Fruit fly (Drosophila melanogaster) whole organism, embryonic: Measurements from ENCODE around the gene tst.

Experiments
- CG1024 ChIP-seq: fragments of 200-800 bp; sonication (Bioruptor generic); IDR thresholded peaks from 2 replicates; pipeline ENCODE4 v1.3.6; 2022; ENCODE audit warnings: missing biosample characterization, missing genetic modification characterization
- CG10979 ChIP-seq: fragments of 200-800 bp; sonication (Bioruptor generic); optimal IDR thresholded peaks from 2 replicates; lab custom pipeline; 2018; ENCODE audit warnings: missing biosample characterization, mild to moderate bottlenecking, missing genetic modification characterization, moderate library complexity
- CG11456 ChIP-seq: fragments of 200-800 bp; sonication (Bioruptor generic); IDR thresholded peaks from 3 replicates; pipeline ENCODE4 v1.3.6; 2022; ENCODE audit warnings: missing biosample characterization, missing genetic modification characterization
- CG11504 ChIP-seq: fragments of 200-800 bp; sonication (Bioruptor generic); optimal IDR thresholded peaks from 3 replicates; lab custom pipeline; 2019; ENCODE audit warnings: missing biosample characterization, mild to moderate bottlenecking, missing genetic modification characterization, moderate library complexity
- CG11723 ChIP-seq: fragments of 200-800 bp; sonication (Bioruptor generic); optimal IDR thresholded peaks from 2 replicates; lab custom pipeline; 2017; ENCODE audit warnings: missing biosample characterization, mild to moderate bottlenecking, missing genetic modification characterization
- CG12104 ChIP-seq: fragments of 200-800 bp; sonication (Bioruptor generic); optimal IDR thresholded peaks from 3 replicates; lab custom pipeline; 2016; ENCODE audit warnings: missing biosample characterization, missing genetic modification characterization
- CG12155 ChIP-seq: fragments of 200-800 bp; sonication (Bioruptor generic); optimal IDR thresholded peaks from 3 replicates; lab custom pipeline; 2016; ENCODE audit warnings: missing biosample characterization, missing genetic modification characterization
- CG12769 ChIP-seq: fragments of 200-800 bp; sonication (Bioruptor generic); optimal IDR thresholded peaks from 2 replicates; lab custom pipeline; 2019; ENCODE audit warnings: missing biosample characterization, mild to moderate bottlenecking, missing genetic modification characterization, moderate library complexity
- CG13775 ChIP-seq: fragments of 200-800 bp; sonication (Bioruptor generic); optimal IDR thresholded peaks from 3 replicates; lab custom pipeline; 2017; ENCODE audit warnings: missing biosample characterization, mild to moderate bottlenecking, missing genetic modification characterization
- CG14710 ChIP-seq: fragments of 200-800 bp; sonication (Bioruptor generic); optimal IDR thresholded peaks from 3 replicates; lab custom pipeline; 2019; ENCODE audit warnings: missing biosample characterization, mild to moderate bottlenecking, missing genetic modification characterization, moderate library complexity
- CG15011 ChIP-seq: fragments of 200-800 bp; sonication (Bioruptor generic); optimal IDR thresholded peaks from 3 replicates; lab custom pipeline; 2018; ENCODE audit warnings: missing biosample characterization, mild to moderate bottlenecking, missing genetic modification characterization
- CG16813 ChIP-seq: fragments of 200-800 bp; sonication (Bioruptor generic); IDR thresholded peaks from 3 replicates; pipeline ENCODE4 v1.3.6; 2022; ENCODE audit warnings: missing biosample characterization, missing genetic modification characterization; ENCODE audit not compliant: partially characterized antibody
- CG17612 ChIP-seq: fragments of 200-800 bp; sonication (Bioruptor generic); IDR thresholded peaks from 2 replicates; pipeline ENCODE4 v1.3.6; 2022; ENCODE audit warnings: missing biosample characterization, missing genetic modification characterization
- CG18262 ChIP-seq: fragments of 200-800 bp; optimal IDR thresholded peaks from 3 replicates; lab custom pipeline; 2019; ENCODE audit warnings: missing biosample characterization, mild to moderate bottlenecking, missing genetic modification characterization, moderate library complexity
- CG18619 ChIP-seq: fragments of 200-800 bp; sonication (Bioruptor generic); optimal IDR thresholded peaks from 3 replicates; lab custom pipeline; 2017; ENCODE audit warnings: missing biosample characterization, mild to moderate bottlenecking, missing genetic modification characterization
- CG2875 ChIP-seq: fragments of 200-800 bp; sonication (Bioruptor generic); optimal IDR thresholded peaks from 2 replicates; lab custom pipeline; 2017; ENCODE audit warnings: missing biosample characterization, mild to moderate bottlenecking, missing genetic modification characterization, missing genetic modification reagents
- CG33213 ChIP-seq: fragments of 200-800 bp; sonication (Bioruptor generic); optimal IDR thresholded peaks from 3 replicates; lab custom pipeline; 2016; ENCODE audit warnings: missing biosample characterization, missing genetic modification characterization
- CG34422 ChIP-seq: fragments of 200-800 bp; sonication (Bioruptor generic); IDR thresholded peaks from 3 replicates; pipeline ENCODE4 v1.3.6; 2022; ENCODE audit warnings: missing biosample characterization, missing genetic modification characterization
- CG4820 ChIP-seq: fragments of 200-800 bp; sonication (Bioruptor generic); optimal IDR thresholded peaks from 3 replicates; lab custom pipeline; 2016; ENCODE audit warnings: missing biosample characterization, missing genetic modification characterization
- CG7271 ChIP-seq: fragments of 200-800 bp; sonication (Bioruptor generic); optimal IDR thresholded peaks from 2 replicates; lab custom pipeline; 2018; ENCODE audit warnings: missing biosample characterization, mild to moderate bottlenecking, missing genetic modification characterization, moderate library complexity
- CG7556 ChIP-seq: fragments of 200-800 bp; sonication (Bioruptor generic); optimal IDR thresholded peaks from 2 replicates; lab custom pipeline; 2017; ENCODE audit warnings: missing biosample characterization, mild to moderate bottlenecking, missing genetic modification characterization
- CG7745 ChIP-seq: fragments of 200-800 bp; sonication (Bioruptor generic); optimal IDR thresholded peaks from 2 replicates; lab custom pipeline; 2018; ENCODE audit warnings: missing biosample characterization, mild to moderate bottlenecking, missing genetic modification characterization, moderate library complexity
- CG8089 ChIP-seq: fragments of 200-800 bp; sonication (Bioruptor generic); optimal IDR thresholded peaks from 3 replicates; lab custom pipeline; 2016; ENCODE audit warnings: missing biosample characterization, missing genetic modification characterization
- CHES-1-like ChIP-seq: fragments of 200-800 bp; sonication (Bioruptor generic); optimal IDR thresholded peaks from 2 replicates; lab custom pipeline; 2016; ENCODE audit warnings: missing biosample characterization, missing genetic modification characterization
- Doc3 ChIP-seq: fragments of 200-800 bp; sonication (Bioruptor generic); IDR thresholded peaks from 3 replicates; pipeline ENCODE4 v1.3.6; 2022; ENCODE audit warnings: missing biosample characterization, missing genetic modification characterization; ENCODE audit not compliant: partially characterized antibody
- E2f2 ChIP-seq: fragments of 200-800 bp; sonication (Bioruptor generic); IDR thresholded peaks from 2 replicates; pipeline ENCODE4 v1.3.6; 2022; ENCODE audit warnings: missing biosample characterization, missing genetic modification characterization
- ERR ChIP-seq: fragments of 200-800 bp; sonication (Bioruptor generic); optimal IDR thresholded peaks from 2 replicates; lab custom pipeline; 2016; ENCODE audit warnings: missing biosample characterization, missing genetic modification characterization
- Fer3 ChIP-seq: fragments of 200-800 bp; sonication (Bioruptor generic); optimal IDR thresholded peaks from 2 replicates; lab custom pipeline; 2018; ENCODE audit warnings: missing biosample characterization, mild to moderate bottlenecking, missing genetic modification characterization, moderate library complexity
- Hand ChIP-seq: fragments of 200-800 bp; sonication (Bioruptor generic); optimal IDR thresholded peaks from 2 replicates; lab custom pipeline; 2017; ENCODE audit warnings: mild to moderate bottlenecking, missing biosample characterization, missing genetic modification reagents, missing genetic modification characterization
- HmgZ ChIP-seq: fragments of 200-800 bp; sonication (Bioruptor generic); optimal IDR thresholded peaks from 2 replicates; lab custom pipeline; 2018; ENCODE audit warnings: missing biosample characterization, mild to moderate bottlenecking, missing genetic modification characterization
- MBD-R2 ChIP-seq: fragments of 200-800 bp; sonication (Bioruptor generic); IDR thresholded peaks from 2 replicates; pipeline ENCODE4 v1.3.6; 2022; ENCODE audit warnings: missing biosample characterization, missing genetic modification characterization
- Max ChIP-seq: fragments of 200-800 bp; sonication (Bioruptor generic); optimal IDR thresholded peaks from 2 replicates; lab custom pipeline; 2016; ENCODE audit warnings: missing biosample characterization, mild to moderate bottlenecking, missing genetic modification characterization
- Mes4 ChIP-seq: fragments of 200-800 bp; sonication (Bioruptor generic); optimal IDR thresholded peaks from 2 replicates; lab custom pipeline; 2016; ENCODE audit warnings: missing biosample characterization, missing genetic modification characterization
- Mrtf ChIP-seq: fragments of 200-800 bp; sonication (Bioruptor generic); IDR thresholded peaks from 3 replicates; pipeline ENCODE4 v1.3.6; 2022; ENCODE audit warnings: missing biosample characterization, missing genetic modification characterization
- NC2α ChIP-seq: fragments of 200-800 bp; sonication (Bioruptor generic); optimal IDR thresholded peaks from 2 replicates; lab custom pipeline; 2016; ENCODE audit warnings: missing biosample characterization, missing genetic modification characterization
- Taf1 ChIP-seq: fragments of 200-800 bp; sonication (Bioruptor generic); IDR thresholded peaks from 2 replicates; pipeline ENCODE4 v1.3.6; 2022; ENCODE audit warnings: missing biosample characterization, missing genetic modification characterization
- br ChIP-seq: fragments of >200 bp; optimal IDR thresholded peaks from 2 replicates; lab custom pipeline; 2017
- dpn ChIP-seq, 2 experiments: fragments of 200-800 bp; sonication (Bioruptor generic); optimal IDR thresholded peaks; 3 replicates each; lab custom pipeline; 2016; ENCODE audit warnings: missing biosample characterization in 2 of 2, missing genetic modification characterization in 2 of 2
- en ChIP-seq: fragments of 200-800 bp; sonication (Bioruptor generic); optimal IDR thresholded peaks from 2 replicates; lab custom pipeline; 2016; ENCODE audit warnings: missing biosample characterization, missing genetic modification characterization
- ham ChIP-seq: fragments of 200-800 bp; sonication (Bioruptor generic); IDR thresholded peaks from 2 replicates; pipeline ENCODE4 v1.3.6; 2022; ENCODE audit warnings: missing biosample characterization, missing genetic modification characterization
- kni ChIP-seq: fragments of 200-800 bp; sonication (Bioruptor generic); optimal IDR thresholded peaks from 3 replicates; lab custom pipeline; 2017; ENCODE audit warnings: mild to moderate bottlenecking, missing biosample characterization, missing genetic modification reagents, missing genetic modification characterization
- lab ChIP-seq: fragments of 200-800 bp; sonication (Bioruptor generic); optimal IDR thresholded peaks from 3 replicates; lab custom pipeline; 2017; ENCODE audit warnings: missing biosample characterization, missing genetic modification characterization, mild to moderate bottlenecking, moderate library complexity, missing genetic modification reagents
- luna ChIP-seq: fragments of 200-800 bp; sonication (Bioruptor generic); optimal IDR thresholded peaks from 2 replicates; lab custom pipeline; 2016; ENCODE audit warnings: missing biosample characterization, missing genetic modification characterization
- nerfin-1 ChIP-seq: fragments of 200-800 bp; sonication (Bioruptor generic); optimal IDR thresholded peaks from 3 replicates; lab custom pipeline; 2019; ENCODE audit warnings: missing biosample characterization, mild to moderate bottlenecking, missing genetic modification characterization, moderate library complexity
- nmo ChIP-seq: fragments of 200-800 bp; sonication (Bioruptor generic); optimal IDR thresholded peaks from 2 replicates; lab custom pipeline; 2018; ENCODE audit warnings: missing biosample characterization, mild to moderate bottlenecking, missing genetic modification characterization, moderate library complexity
- pita ChIP-seq: fragments of 200-800 bp; sonication (Bioruptor generic); optimal IDR thresholded peaks from 2 replicates; lab custom pipeline; 2017; ENCODE audit warnings: missing biosample characterization, mild to moderate bottlenecking, missing genetic modification characterization
- pnt ChIP-seq: fragments of 200-800 bp; sonication (Bioruptor generic); optimal IDR thresholded peaks from 3 replicates; lab custom pipeline; 2016; ENCODE audit warnings: missing biosample characterization, missing genetic modification characterization
- schlank ChIP-seq: fragments of 200-800 bp; sonication (Bioruptor generic); optimal IDR thresholded peaks from 2 replicates; lab custom pipeline; 2018; ENCODE audit warnings: missing biosample characterization, mild to moderate bottlenecking, missing genetic modification characterization
- trem ChIP-seq: fragments of 200-800 bp; optimal IDR thresholded peaks from 3 replicates; lab custom pipeline; 2019; ENCODE audit warnings: missing biosample characterization, mild to moderate bottlenecking, missing genetic modification characterization, moderate library complexity
- usp ChIP-seq: fragments of >200 bp; optimal IDR thresholded peaks from 2 replicates; lab custom pipeline; 2017; ENCODE audit warnings: missing biosample characterization, missing genetic modification characterization
- vvl ChIP-seq: fragments of 200-800 bp; sonication (Bioruptor generic); IDR thresholded peaks from 2 replicates; pipeline ENCODE4 v1.3.6; 2022; ENCODE audit warnings: missing biosample characterization, missing genetic modification characterization

Gene tst

dm6 chr3R:23732990-23733512 lies 39.6 kb downstream of the tst start, which contains the start of the genes Hmgcr and Rpn9 (continued):
- TF ChIP-seq CG7271 (tag; lab: Kevin White, UChicago) (no peak), CG10979 (tag; lab: Kevin White, UChicago) (no peak), Mrtf (GFP tag; lab: Robert Waterston, UW) (no peak), CG34422 (GFP tag; lab: Robert Waterston, UW) (peak; percentile 67; the same call in 1 of the 3 replicates), CG7556 (GFP tag; lab: Kevin White, UChicago) (no peak), E2f2 (GFP tag; lab: Robert Waterston, UW) (peak; percentile 25; the same call in 1 of the 2 replicates), vvl (GFP tag; lab: Robert Waterston, UW) (no peak), Mes4 (GFP tag; lab: Kevin White, UChicago) (peak; percentile 50), CG16813 (GFP tag; lab: Robert Waterston, UW) (no peak), ERR (GFP tag; lab: Kevin White, UChicago) (peak; percentile 11), ham (no peak), CG4820 (GFP tag; lab: Kevin White, UChicago) (no peak), CG17612 (GFP tag; lab: Robert Waterston, UW) (no peak), MBD-R2 (GFP tag; lab: Robert Waterston, UW) (peak; percentile 73), Max (GFP tag; lab: Kevin White, UChicago) (peak; percentile 6), pita (no peak), CG11504 (tag; lab: Kevin White, UChicago) (peak; percentile 51), Taf1 (GFP tag; lab: Robert Waterston, UW) (no peak), Hand (GFP tag; lab: Kevin White, UChicago) (no peak), pnt (GFP tag; lab: Kevin White, UChicago) (no peak), CG7745 (no peak), nmo (GFP tag; lab: Kevin White, UChicago) (peak; percentile 67), Fer3 (tag; lab: Kevin White, UChicago) (peak; percentile 3), kni (no peak), CG11456 (no peak), br (no peak), CG18262 (tag; lab: Kevin White, UChicago) (peak; percentile 24), HmgZ (peak; percentile 32), en (GFP tag; lab: Kevin White, UChicago) (no peak), schlank (no peak), lab (GFP tag; lab: Kevin White, UChicago) (peak; percentile 32), nerfin-1 (tag; lab: Kevin White, UChicago) (peak; percentile 35), CG33213 (peak; percentile 15), CG8089 (GFP tag; lab: Kevin White, UChicago) (peak; percentile 0), CG14710 (tag; lab: Kevin White, UChicago) (peak; percentile 77), CG12104 (no peak), CG12769 (tag; lab: Kevin White, UChicago) (no peak), CG15011 (GFP tag; lab: Kevin White, UChicago) (no peak), dpn (GFP tag; optimal IDR thresholded peaks at IDR 0.05; lab: Kevin White, UChicago) (peak; percentile 14 to 24), CG18619 (GFP tag; lab: Kevin White, UChicago) (no peak), usp (no peak), CG12155 (GFP tag; lab: Kevin White, UChicago) (no peak), CG13775 (no peak), CHES-1-like (peak; percentile 53), trem (tag; lab: Kevin White, UChicago) (peak; percentile 73), NC2α (no peak), luna (no peak), CG1024 (GFP tag; lab: Robert Waterston, UW) (no peak), CG11723 (no peak), CG2875 (GFP tag; lab: Kevin White, UChicago) (no peak), Doc3 (GFP tag; lab: Robert Waterston, UW) (no peak)
